Fruit fly (Drosophila melanogaster) Kc167 (cell line): ENCODE measurements around the gene CG14960.

Experiments
- Myc ChIP-seq: fragments of >200 bp; optimal IDR thresholded peaks from 2 replicates; lab custom pipeline; 2017; ENCODE audit warnings: missing external identifiers
- Sin3A ChIP-seq: fragments of >200 bp; optimal IDR thresholded peaks from 2 replicates; lab custom pipeline; 2018; ENCODE audit warnings: missing external identifiers
- h ChIP-seq: fragments of >200 bp; optimal IDR thresholded peaks from 3 replicates; lab custom pipeline; 2018; ENCODE audit warnings: missing external identifiers
- insv ChIP-seq: fragments of >200 bp; optimal IDR thresholded peaks from 3 replicates; lab custom pipeline; 2018; ENCODE audit warnings: missing external identifiers
- psq ChIP-seq: fragments of >200 bp; optimal IDR thresholded peaks from 2 replicates; lab custom pipeline; 2017; ENCODE audit warnings: missing external identifiers
- ttk ChIP-seq: sonication (Bioruptor generic); optimal IDR thresholded peaks from 2 replicates; lab custom pipeline; 2017; ENCODE audit warnings: missing external identifiers

Gene CG14960

dm6 chr3L:3270736-3271135 lies at the start of gene CG14960:
Gene CG14960 (plus strand): TSS chr3L:3271036.
- TF ChIP-seq Sin3A (lab: Kevin White, UChicago) (no peak), h (lab: Kevin White, UChicago) (no peak)

dm6 chr3L:3222643-3223389 lies 48.0 kb upstream of the CG14960 start, which contains the start of the genes RpL28 and eIF1:
Gene RpL28 (minus strand): TSS chr3L:3222960.
Gene eIF1 (plus strand): TSS chr3L:3223341.
- TF ChIP-seq insv (no peak), psq (lab: Kevin White, UChicago) (no peak), ttk (lab: Kevin White, UChicago) (no peak), h (lab: Kevin White, UChicago) (no peak), Sin3A (lab: Kevin White, UChicago) (no peak), Myc (no peak)

- no peak for TF ChIP-seq h (lab: Kevin White, UChicago)
- no peak for TF ChIP-seq insv
- no peak for TF ChIP-seq Sin3A (lab: Kevin White, UChicago)
- TF ChIP-seq ttk (lab: Kevin White, UChicago): no peak
- no peak for TF ChIP-seq Myc
- TF ChIP-seq psq (lab: Kevin White, UChicago): no peak
Observed at dm6 chr3L:3223390-3223914, 47.4 kb upstream of the CG14960 start.

- TF ChIP-seq Sin3A (lab: Kevin White, UChicago): no peak
- TF ChIP-seq ttk (lab: Kevin White, UChicago): no peak
- no peak for TF ChIP-seq Myc
- no peak for TF ChIP-seq psq (lab: Kevin White, UChicago)
- TF ChIP-seq h (lab: Kevin White, UChicago): no peak
- TF ChIP-seq insv: no peak
Observed at dm6 chr3L:3224740-3225719, 45.8 kb upstream of the CG14960 start, which contains the start of gene Larp4B. Gene Larp4B (plus strand): TSS chr3L:3224838.

- TF ChIP-seq insv: no peak
- TF ChIP-seq Sin3A (lab: Kevin White, UChicago): no peak
- no peak for TF ChIP-seq ttk (lab: Kevin White, UChicago)
- no peak for TF ChIP-seq Myc
- TF ChIP-seq psq (lab: Kevin White, UChicago): no peak
- no peak for TF ChIP-seq h (lab: Kevin White, UChicago)
Observed at dm6 chr3L:3225769-3226457, 44.9 kb upstream of the CG14960 start.

dm6 chr3L:3226458-3226783 lies 44.4 kb upstream of the CG14960 start:
- TF ChIP-seq psq (lab: Kevin White, UChicago): no peak

- no peak for TF ChIP-seq Sin3A (lab: Kevin White, UChicago)
- no peak for TF ChIP-seq ttk (lab: Kevin White, UChicago)
- TF ChIP-seq h (lab: Kevin White, UChicago): no peak
- no peak for TF ChIP-seq psq (lab: Kevin White, UChicago)
- TF ChIP-seq insv: no peak
Observed at dm6 chr3L:3236319-3236718, 34.5 kb upstream of the CG14960 start.

- TF ChIP-seq ttk (lab: Kevin White, UChicago) (no peak), psq (lab: Kevin White, UChicago) (no peak), h (lab: Kevin White, UChicago) (no peak), Myc (no peak), insv (no peak), Sin3A (lab: Kevin White, UChicago) (no peak)
Observed at dm6 chr3L:3239033-3239752, 31.6 kb upstream of the CG14960 start, which contains the start of gene CG17746. Gene CG17746 (minus strand): TSS chr3L:3239578.

- TF ChIP-seq h (lab: Kevin White, UChicago) (no peak), insv (no peak), Sin3A (lab: Kevin White, UChicago) (no peak), psq (lab: Kevin White, UChicago) (no peak), ttk (lab: Kevin White, UChicago) (no peak), Myc (no peak)
Observed at dm6 chr3L:3239785-3240596, 30.8 kb upstream of the CG14960 start.

- no peak for TF ChIP-seq psq (lab: Kevin White, UChicago)
- no peak for TF ChIP-seq ttk (lab: Kevin White, UChicago)
- no peak for TF ChIP-seq Sin3A (lab: Kevin White, UChicago)
- TF ChIP-seq h (lab: Kevin White, UChicago): no peak
- TF ChIP-seq Myc: no peak
Observed at dm6 chr3L:3240597-3241367, 30.1 kb upstream of the CG14960 start.
